Fruit fly (Drosophila melanogaster): ENCODE data around the gene CG33125.

The CG33125 gene

DNA sequence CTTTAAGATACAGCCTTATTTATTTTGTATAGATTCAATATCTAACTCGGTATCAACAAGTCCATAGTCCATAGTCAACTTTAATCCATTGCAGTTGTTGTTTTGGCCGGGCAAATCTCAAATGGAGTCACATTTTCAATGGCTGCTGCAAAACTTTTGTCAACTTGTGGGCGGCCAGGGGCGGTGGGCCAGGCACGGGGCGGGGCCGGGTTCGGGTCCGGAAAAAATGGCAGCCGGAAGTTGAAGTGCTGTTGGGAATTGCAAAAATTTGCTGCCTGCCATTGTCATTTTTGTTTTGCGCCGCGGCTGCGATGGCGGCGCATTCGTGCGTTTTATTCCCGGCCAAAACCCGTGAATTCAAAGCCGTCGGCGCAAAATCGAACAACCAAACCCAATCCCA, 28.3 kb downstream of the CG33125 start:
- TF ChIP-seq CG10348 (GFP tag; IDR thresholded peaks at IDR 0.05) (no peak), CG9948 (tag; optimal IDR thresholded peaks at IDR 0.05) (no peak), CG14655 (GFP tag; optimal IDR thresholded peaks at IDR 0.05) (no peak), CG4496 (GFP tag; IDR thresholded peaks at IDR 0.05) (no peak), CG8159 (tag; optimal IDR thresholded peaks at IDR 0.05) (no peak), D1 (tag; optimal IDR thresholded peaks at IDR 0.05) (no peak), Pif1B (GFP tag; optimal IDR thresholded peaks at IDR 0.05) (no peak)

DNA sequence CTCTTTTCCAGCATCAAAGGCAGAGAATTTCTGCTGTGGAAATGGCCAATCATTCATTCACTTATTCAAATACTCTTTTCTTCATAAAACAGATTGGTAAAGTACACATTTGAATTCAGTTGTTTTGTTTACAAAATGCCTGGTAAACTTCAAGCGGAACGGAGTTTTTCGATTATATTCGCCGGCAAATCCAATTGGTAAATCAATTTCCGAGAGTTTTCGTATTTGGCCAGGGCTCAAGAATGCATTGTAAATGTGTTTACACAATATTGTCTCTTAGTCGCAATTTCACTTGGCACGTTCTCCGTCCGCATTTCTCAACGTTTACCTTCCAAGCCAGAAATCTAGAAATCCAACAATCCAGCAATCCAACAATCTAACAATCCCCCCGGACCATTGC, 32.3 kb downstream of the CG33125 start, which contains the start of gene CG43403:
Gene CG43403, plus strand, starts transcription at position 301 of the 400 bp plus-strand sequence.
- no peak for TF ChIP-seq CG4496 (GFP tag; IDR thresholded peaks at IDR 0.05)
- no peak for TF ChIP-seq D1 (tag; optimal IDR thresholded peaks at IDR 0.05)
- no peak for TF ChIP-seq Snoo (tag; optimal IDR thresholded peaks at IDR 0.05)
- TF ChIP-seq CG9948 (tag; optimal IDR thresholded peaks at IDR 0.05) = no peak
- TF ChIP-seq gl (tag; optimal IDR thresholded peaks at IDR 0.05) = no peak
- TF ChIP-seq CG34367 (tag; optimal IDR thresholded peaks at IDR 0.05) = no peak
- no peak for TF ChIP-seq fd96Ca (GFP tag; IDR thresholded peaks at IDR 0.05)
- no peak for TF ChIP-seq CG14655 (GFP tag; optimal IDR thresholded peaks at IDR 0.05)
- no peak for TF ChIP-seq CG32121 (GFP tag; IDR thresholded peaks at IDR 0.05)
- TF ChIP-seq CG17806 (tag; optimal IDR thresholded peaks at IDR 0.05) = no peak
- TF ChIP-seq Ets98B (GFP tag; IDR thresholded peaks at IDR 0.05) = no peak
- no peak for TF ChIP-seq CG13204 (GFP tag; optimal IDR thresholded peaks at IDR 0.05)
- TF ChIP-seq Pif1A (GFP tag; optimal IDR thresholded peaks at IDR 0.05) = no peak
- no peak for TF ChIP-seq EcR (GFP tag; optimal IDR thresholded peaks at IDR 0.05)
- no peak for TF ChIP-seq rn (GFP tag; IDR thresholded peaks at IDR 0.05)
- no peak for TF ChIP-seq CG12605 (GFP tag; IDR thresholded peaks at IDR 0.05)
- TF ChIP-seq CG10348 (GFP tag; IDR thresholded peaks at IDR 0.05) = no peak

DNA sequence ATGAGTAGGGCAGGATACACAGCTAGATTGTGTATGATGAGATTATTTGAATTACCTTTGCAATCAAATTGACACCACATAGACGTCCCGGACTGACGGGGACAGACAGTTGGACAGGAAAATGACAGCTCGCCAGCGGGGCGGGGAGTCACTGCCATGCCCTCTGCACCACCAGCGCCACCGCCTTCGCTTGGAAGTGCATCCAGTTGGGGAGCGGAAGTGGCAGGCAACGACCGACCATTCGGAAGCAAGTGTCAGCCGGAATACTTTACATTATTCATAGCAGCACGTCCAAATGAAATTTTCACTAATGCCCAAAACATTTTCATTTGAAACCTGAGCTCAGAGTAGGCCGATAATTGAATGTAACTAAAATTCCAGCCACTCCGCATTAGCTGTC, 42.5 kb downstream of the CG33125 start, which contains the start of gene CG15395:
Gene CG15395, plus strand, starts transcription at position 301 of the 400 bp plus-strand sequence.
- TF ChIP-seq Pif1A (GFP tag; optimal IDR thresholded peaks at IDR 0.05) (no peak), gl (tag; optimal IDR thresholded peaks at IDR 0.05) (no peak), CG15710 (tag; optimal IDR thresholded peaks at IDR 0.05) (no peak), CG12605 (GFP tag; IDR thresholded peaks at IDR 0.05) (no peak), EcR (GFP tag; optimal IDR thresholded peaks at IDR 0.05) (no peak), D1 (tag; optimal IDR thresholded peaks at IDR 0.05) (no peak), CG13204 (GFP tag; optimal IDR thresholded peaks at IDR 0.05) (no peak), CG14655 (GFP tag; optimal IDR thresholded peaks at IDR 0.05) (no peak), Ets98B (GFP tag; IDR thresholded peaks at IDR 0.05) (no peak), CG9948 (tag; optimal IDR thresholded peaks at IDR 0.05) (no peak), rn (GFP tag; IDR thresholded peaks at IDR 0.05) (no peak)

DNA sequence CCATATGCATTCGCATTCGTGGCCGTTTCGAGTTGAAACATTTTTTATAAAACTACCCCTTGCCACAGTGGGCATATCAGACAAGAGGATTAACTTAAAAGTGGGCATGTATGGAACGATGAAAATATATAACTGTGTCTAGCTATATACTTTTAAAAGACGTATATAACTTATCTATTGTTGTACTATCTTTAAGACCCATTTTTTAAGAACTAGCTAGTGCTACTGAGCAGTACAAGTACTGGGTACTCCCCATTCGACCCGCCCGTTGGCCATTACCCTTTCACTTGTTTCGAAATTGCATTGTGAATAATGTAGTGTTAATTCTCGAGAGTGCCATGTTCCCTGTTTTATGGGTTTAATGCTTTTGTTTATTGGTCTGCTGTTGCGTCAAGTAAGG, 45.5 kb downstream of the CG33125 start:
- TF ChIP-seq CG8159 (tag; optimal IDR thresholded peaks at IDR 0.05) = peak; percentile 35
- TF ChIP-seq gl (tag; optimal IDR thresholded peaks at IDR 0.05) = no peak

Data from whole organism, pupa.